Worm (Caenorhabditis elegans): ENCODE results near the gene str-255.

The str-255 gene

DNA sequence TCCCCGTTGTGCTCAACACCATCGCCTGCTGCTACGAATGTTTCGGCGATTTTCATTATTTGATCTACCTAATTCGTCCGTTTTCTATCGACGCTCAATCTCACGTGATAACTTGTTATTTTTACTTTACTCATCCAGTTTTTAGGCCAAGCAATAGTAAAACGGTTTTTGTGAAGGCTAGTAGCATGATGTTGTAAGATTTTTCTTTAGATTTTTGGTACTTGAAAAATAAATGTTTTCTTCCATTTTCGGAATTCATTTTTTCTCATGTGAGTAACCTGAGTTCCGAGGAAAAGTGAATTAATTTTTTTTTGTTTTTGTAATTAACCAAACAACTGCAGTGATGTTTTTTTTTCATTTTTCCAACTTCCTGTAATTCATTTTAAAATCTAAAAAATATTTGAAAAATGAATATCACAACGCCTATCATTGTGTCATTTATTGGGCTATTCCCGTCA lies 13.7 kb upstream of the str-255 start, which contains the start of gene srbc-17:
Gene srbc-17 (plus strand): TSS at position 408 of the 458 bp plus-strand sequence.
- TF ChIP-seq nhr-12 (tag; optimal IDR thresholded peaks at IDR 0.05): no peak
- TF ChIP-seq nhr-11 (tag; optimal IDR thresholded peaks at IDR 0.05): no peak
- no peak for TF ChIP-seq nhr-237 (tag; optimal IDR thresholded peaks at IDR 0.05)
- no peak for TF ChIP-seq ztf-4 (tag; optimal IDR thresholded peaks at IDR 0.05)
- TF ChIP-seq daf-12 (tag; optimal IDR thresholded peaks at IDR 0.05): no peak
- TF ChIP-seq lsy-12 (tag; optimal IDR thresholded peaks at IDR 0.05): no peak
- no peak for TF ChIP-seq mml-1 (tag; optimal IDR thresholded peaks at IDR 0.05)
- no peak for TF ChIP-seq mdl-1 (tag; optimal IDR thresholded peaks at IDR 0.05)
- no peak for TF ChIP-seq sea-2 (GFP tag; optimal IDR thresholded peaks at IDR 0.05)
- no peak for TF ChIP-seq nhr-43 (tag; optimal IDR thresholded peaks at IDR 0.05; ENCODE audit: poor library complexity, severe bottlenecking)
- no peak for TF ChIP-seq lin-15B (tag; optimal IDR thresholded peaks at IDR 0.05)
- TF ChIP-seq elt-2 (tag; optimal IDR thresholded peaks at IDR 0.05): no peak

DNA sequence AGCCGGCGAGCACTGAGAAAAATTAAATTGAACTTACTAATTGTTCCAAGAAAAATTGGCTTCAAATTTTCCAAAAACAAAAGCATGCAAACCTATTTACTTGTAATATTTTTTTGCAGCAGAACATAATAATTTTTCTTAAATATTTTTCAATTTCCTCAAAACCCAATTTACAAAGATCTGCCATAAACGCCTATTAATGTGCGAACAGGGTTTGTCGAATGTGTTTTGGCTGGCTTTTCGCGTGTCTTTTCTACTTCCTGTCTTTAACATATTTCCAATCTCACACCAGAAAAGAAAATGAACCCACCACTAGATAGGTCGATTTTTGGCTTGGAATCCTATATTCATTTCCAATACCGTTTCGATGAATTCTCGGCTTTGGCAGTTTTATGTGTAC lies 11.6 kb upstream of the str-255 start, which contains the start of gene C45H4.18:
Gene C45H4.18 (plus strand): TSS at position 301 of the 400 bp plus-strand sequence.
- TF ChIP-seq lsy-12 (tag; optimal IDR thresholded peaks at IDR 0.05) (no peak), unc-62 (GFP tag; optimal IDR thresholded peaks at IDR 0.05) (no peak), unc-39 (tag; optimal IDR thresholded peaks at IDR 0.05) (no peak), skn-1 (tag; optimal IDR thresholded peaks at IDR 0.05) (no peak), pqm-1 (tag; optimal IDR thresholded peaks at IDR 0.05) (no peak), ama-1 (optimal IDR thresholded peaks at IDR 0.05) (no peak), ztf-11 (tag; optimal IDR thresholded peaks at IDR 0.05) (no peak), mdl-1 (tag; optimal IDR thresholded peaks at IDR 0.05) (no peak), nhr-23 (tag; optimal IDR thresholded peaks at IDR 0.05) (no peak), elt-3 (tag; optimal IDR thresholded peaks at IDR 0.05) (no peak), hmg-11 (tag; optimal IDR thresholded peaks at IDR 0.05) (no peak), ZK546.5 (tag; optimal IDR thresholded peaks at IDR 0.05) (no peak), nhr-28 (tag; optimal IDR thresholded peaks at IDR 0.05) (no peak), ceh-9 (tag; optimal IDR thresholded peaks at IDR 0.05) (no peak), fos-1 (tag; optimal IDR thresholded peaks at IDR 0.05) (no peak), R02D3.7 (tag; optimal IDR thresholded peaks at IDR 0.05) (no peak)

DNA sequence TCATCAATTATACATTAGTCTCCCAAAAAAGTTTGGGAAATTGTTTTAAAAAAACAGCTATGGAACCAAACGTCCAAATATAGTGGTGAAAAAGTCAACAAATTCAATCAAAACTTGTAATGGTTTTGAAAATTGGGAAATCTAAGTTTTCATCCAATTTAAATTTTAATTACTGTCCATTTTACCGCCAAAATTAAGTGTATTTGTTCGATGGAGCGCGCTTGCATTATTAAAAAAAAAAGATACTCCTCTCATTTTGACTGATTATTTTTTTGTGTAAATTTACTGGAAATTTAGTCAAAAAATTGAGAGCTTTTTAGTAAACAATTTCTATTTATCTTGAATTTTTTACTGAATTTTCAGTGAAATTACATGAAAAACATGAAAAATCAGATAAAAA lies 10.8 kb upstream of the str-255 start:
- no peak for TF ChIP-seq nhr-25 (tag; optimal IDR thresholded peaks at IDR 0.05)
- no peak for TF ChIP-seq nhr-237 (tag; optimal IDR thresholded peaks at IDR 0.05)
- TF ChIP-seq hmg-11 (tag; optimal IDR thresholded peaks at IDR 0.05): no peak
- TF ChIP-seq ceh-28 (tag; optimal IDR thresholded peaks at IDR 0.05): no peak
- no peak for TF ChIP-seq ceh-9 (tag; optimal IDR thresholded peaks at IDR 0.05)
- no peak for TF ChIP-seq tbx-2 (tag; optimal IDR thresholded peaks at IDR 0.05)
- no peak for TF ChIP-seq aly-2 (tag; optimal IDR thresholded peaks at IDR 0.05)
- TF ChIP-seq egl-27 (tag; optimal IDR thresholded peaks at IDR 0.05): no peak
- no peak for TF ChIP-seq skn-1 (tag; optimal IDR thresholded peaks at IDR 0.05)
- no peak for TF ChIP-seq ceh-16 (tag; optimal IDR thresholded peaks at IDR 0.05)
- no peak for TF ChIP-seq ZK546.5 (tag; optimal IDR thresholded peaks at IDR 0.05)

DNA sequence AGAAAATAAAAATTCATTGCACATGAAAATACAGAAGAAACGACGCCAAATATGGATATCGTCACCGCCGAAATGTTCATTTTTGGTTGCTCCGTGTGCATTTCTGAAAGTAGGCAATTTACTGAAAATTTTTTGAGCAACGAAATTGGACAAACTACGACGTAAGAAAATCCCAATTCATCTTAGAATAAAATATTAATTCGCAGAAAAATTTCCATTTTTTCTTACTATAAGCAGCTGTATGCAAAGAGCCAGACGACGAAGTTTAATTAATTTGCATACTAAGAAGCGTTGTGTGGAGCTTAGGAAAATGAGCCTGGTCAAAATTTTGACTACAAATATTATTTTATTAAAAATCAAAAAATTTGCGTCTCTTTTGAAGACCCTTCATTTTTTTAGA lies 3.0 kb upstream of the str-255 start, which contains the start of gene srbc-19:
Gene srbc-19 (minus strand): TSS at position 101 of the 400 bp plus-strand sequence.
- TF ChIP-seq egl-27 (tag; optimal IDR thresholded peaks at IDR 0.05) (no peak), nhr-23 (tag; optimal IDR thresholded peaks at IDR 0.05) (no peak), nhr-25 (tag; optimal IDR thresholded peaks at IDR 0.05) (no peak)

DNA sequence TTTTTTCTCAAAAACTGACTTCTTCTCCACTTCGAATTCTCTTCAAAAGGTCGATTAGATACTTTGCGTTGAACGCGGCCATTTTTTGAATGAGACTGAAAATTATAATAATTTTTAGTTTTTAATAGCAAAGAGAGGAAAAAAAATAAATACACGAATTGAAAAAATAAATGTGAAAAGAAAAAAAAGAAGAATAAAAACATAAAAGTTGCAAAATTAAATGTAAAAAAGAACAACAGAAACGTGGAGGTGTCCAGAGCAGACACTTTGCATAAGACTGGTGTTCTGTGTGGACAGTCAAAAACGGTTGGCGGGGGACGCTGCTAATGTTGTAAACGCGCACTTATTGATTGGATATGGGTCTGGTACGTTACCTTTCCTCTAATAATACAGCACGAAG lies 4.3 kb downstream of the str-255 start, which contains the start of gene C45H4.14:
Gene C45H4.14 (minus strand): TSS at position 101 of the 400 bp plus-strand sequence.
- TF ChIP-seq lin-39 (tag; optimal IDR thresholded peaks at IDR 0.05): no peak
- TF ChIP-seq lin-15B (tag; optimal IDR thresholded peaks at IDR 0.05): no peak
- no peak for TF ChIP-seq nhr-76 (tag; optimal IDR thresholded peaks at IDR 0.05)
- no peak for TF ChIP-seq pqm-1 (tag; optimal IDR thresholded peaks at IDR 0.05)
- no peak for TF ChIP-seq skn-1 (tag; optimal IDR thresholded peaks at IDR 0.05)
- TF ChIP-seq unc-62 (GFP tag; optimal IDR thresholded peaks at IDR 0.05): no peak
- TF ChIP-seq R02D3.7 (tag; optimal IDR thresholded peaks at IDR 0.05): no peak
- no peak for TF ChIP-seq ceh-82 (tag; optimal IDR thresholded peaks at IDR 0.05)
- no peak for TF ChIP-seq ceh-9 (tag; optimal IDR thresholded peaks at IDR 0.05)
- TF ChIP-seq daf-12 (tag; optimal IDR thresholded peaks at IDR 0.05): no peak
- TF ChIP-seq nhr-23 (tag; optimal IDR thresholded peaks at IDR 0.05): no peak
- TF ChIP-seq ztf-11 (tag; optimal IDR thresholded peaks at IDR 0.05): no peak
